Worm (Caenorhabditis elegans) whole organism, young adult: ENCODE results near the gene ZK185.3.

Experiments used
- F49E8.2 ChIP-seq: sonication (generic microtip); optimal IDR thresholded peaks from 3 replicates; lab custom pipeline; 2017; ENCODE audit warnings: missing genetic modification characterization, mild to moderate bottlenecking, missing compliant biosample characterization, antibody characterized with exemption, moderate library complexity; ENCODE audit not compliant: insufficient read depth
- F57C9.4 ChIP-seq: sonication (generic microtip); optimal IDR thresholded peaks from 2 replicates; lab custom pipeline; 2017; ENCODE audit warnings: mild to moderate bottlenecking, missing genetic modification characterization, missing compliant biosample characterization
- K11D2.4 ChIP-seq: fragments of 200-800 bp; sonication (Bioruptor generic); IDR thresholded peaks from 2 replicates; pipeline ENCODE4 v1.3.6; 2022; ENCODE audit warnings: missing genetic modification reagents, missing genetic modification characterization, missing compliant biosample characterization
- Y56A3A.18 ChIP-seq: fragments of 200-800 bp; sonication (Bioruptor generic); IDR thresholded peaks from 2 replicates; pipeline ENCODE4 v1.3.6; 2022; ENCODE audit warnings: missing genetic modification reagents, missing genetic modification characterization, missing compliant biosample characterization
- attf-6 ChIP-seq: fragments of 200-800 bp; sonication (Bioruptor generic); IDR thresholded peaks from 2 replicates; pipeline ENCODE4 v1.3.6; 2022; ENCODE audit warnings: missing genetic modification reagents, missing genetic modification characterization, missing compliant biosample characterization
- bed-1 ChIP-seq: fragments of 200-800 bp; sonication (Bioruptor generic); IDR thresholded peaks from 2 replicates; pipeline ENCODE4 v1.3.6; 2022; ENCODE audit warnings: missing genetic modification reagents, missing genetic modification characterization, missing compliant biosample characterization
- ceh-27 ChIP-seq: fragments of 200-800 bp; sonication (Bioruptor generic); optimal IDR thresholded peaks from 2 replicates; lab custom pipeline; 2018; ENCODE audit warnings: mild to moderate bottlenecking, missing genetic modification characterization, moderate library complexity, missing compliant biosample characterization
- ceh-40 ChIP-seq: fragments of 200-800 bp; sonication (Bioruptor generic); IDR thresholded peaks from 2 replicates; pipeline ENCODE4 v1.3.6; 2022; ENCODE audit warnings: missing genetic modification characterization, missing compliant biosample characterization
- ceh-79 ChIP-seq: sonication (generic microtip); optimal IDR thresholded peaks from 2 replicates; lab custom pipeline; 2017; ENCODE audit warnings: mild to moderate bottlenecking, missing genetic modification characterization, missing compliant biosample characterization
- ceh-91 ChIP-seq: fragments of 200-800 bp; sonication (Bioruptor generic); IDR thresholded peaks from 2 replicates; pipeline ENCODE4 v1.3.6; 2022; ENCODE audit warnings: missing genetic modification reagents, missing genetic modification characterization, missing compliant biosample characterization
- dox-1 ChIP-seq: fragments of 200-800 bp; sonication (Bioruptor generic); IDR thresholded peaks from 2 replicates; pipeline ENCODE4 v1.3.6; 2022; ENCODE audit warnings: missing genetic modification reagents, missing genetic modification characterization, missing compliant biosample characterization
- egl-44 ChIP-seq: fragments of 200-800 bp; sonication (Bioruptor generic); IDR thresholded peaks from 2 replicates; pipeline ENCODE4 v1.3.6; 2022; ENCODE audit warnings: missing genetic modification reagents, missing genetic modification characterization, missing compliant biosample characterization
- egrh-3 ChIP-seq: fragments of 200-800 bp; sonication (Bioruptor generic); IDR thresholded peaks from 2 replicates; pipeline ENCODE4 v1.3.6; 2022; ENCODE audit warnings: missing genetic modification reagents, missing genetic modification characterization, missing compliant biosample characterization
- ekl-4 ChIP-seq: fragments of 200-800 bp; sonication (Bioruptor generic); IDR thresholded peaks from 2 replicates; pipeline ENCODE4 v1.3.6; 2022; ENCODE audit warnings: missing genetic modification reagents, missing genetic modification characterization, missing compliant biosample characterization
- gei-17 ChIP-seq: fragments of 200-800 bp; sonication (Bioruptor generic); optimal IDR thresholded peaks from 2 replicates; lab custom pipeline; 2018; ENCODE audit warnings: mild to moderate bottlenecking, missing genetic modification characterization, missing compliant biosample characterization
- lin-26 ChIP-seq: fragments of 200-800 bp; sonication (Bioruptor generic); IDR thresholded peaks from 2 replicates; pipeline ENCODE4 v1.3.6; 2022; ENCODE audit warnings: missing genetic modification reagents, missing genetic modification characterization, missing compliant biosample characterization
- lin-40 ChIP-seq: sonication (generic microtip); optimal IDR thresholded peaks from 2 replicates; lab custom pipeline; 2016; ENCODE audit warnings: missing genetic modification characterization, mild to moderate bottlenecking, missing compliant biosample characterization, missing genotype, missing genetic modification reagents
- lir-1 ChIP-seq: fragments of 200-800 bp; sonication (Bioruptor generic); conservative IDR thresholded peaks from 2 replicates; pipeline ENCODE4 v1.3.6; 2022; ENCODE audit warnings: missing genetic modification reagents, missing genetic modification characterization, missing compliant biosample characterization
- madf-3 ChIP-seq: fragments of 200-800 bp; sonication (Bioruptor generic); IDR thresholded peaks from 2 replicates; pipeline ENCODE4 v1.3.6; 2022; ENCODE audit warnings: missing genetic modification reagents, missing genetic modification characterization, missing compliant biosample characterization
- nfya-1 ChIP-seq: sonication (generic microtip); optimal IDR thresholded peaks from 2 replicates; lab custom pipeline; 2017; ENCODE audit warnings: antibody characterized with exemption, missing compliant biosample characterization, missing genetic modification characterization, borderline replicate concordance; ENCODE audit not compliant: insufficient read depth
- nhr-80 ChIP-seq: sonication (generic microtip); optimal IDR thresholded peaks from 2 replicates; lab custom pipeline; 2016; ENCODE audit warnings: missing genetic modification characterization, missing compliant biosample characterization
- rec-8 ChIP-seq, 2 experiments: sonication (generic microtip); optimal IDR thresholded peaks; 2 replicates each; lab custom pipeline; 2016; ENCODE audit warnings: mild to moderate bottlenecking in 2 of 2, missing genetic modification characterization in 2 of 2, missing genetic modification reagents in 2 of 2, missing genotype in 2 of 2, missing biosample characterization in 1 of 2, missing compliant biosample characterization in 1 of 2, moderate library complexity in 1 of 2
- somi-1 ChIP-seq: fragments of 200-800 bp; sonication (Bioruptor generic); optimal IDR thresholded peaks from 2 replicates; lab custom pipeline; 2018; ENCODE audit warnings: mild to moderate bottlenecking, missing genetic modification characterization, missing compliant biosample characterization
- sptf-2 ChIP-seq: fragments of 200-800 bp; sonication (Bioruptor generic); optimal IDR thresholded peaks from 2 replicates; lab custom pipeline; 2018; ENCODE audit warnings: mild to moderate bottlenecking, missing genetic modification characterization, missing compliant biosample characterization
- xnd-1 ChIP-seq: sonication (generic microtip); optimal IDR thresholded peaks from 2 replicates; lab custom pipeline; 2016; ENCODE audit warnings: missing genotype, missing genetic modification reagents, missing genetic modification characterization, missing compliant biosample characterization
- zfh-2 ChIP-seq: fragments of 200-800 bp; sonication (Bioruptor generic); conservative IDR thresholded peaks from 2 replicates; pipeline ENCODE4 v1.3.6; 2022; ENCODE audit warnings: missing genetic modification reagents, missing genetic modification characterization, missing compliant biosample characterization
- ztf-25 ChIP-seq: fragments of 200-800 bp; sonication (Bioruptor generic); IDR thresholded peaks from 2 replicates; pipeline ENCODE4 v1.3.6; 2022; ENCODE audit warnings: missing genetic modification reagents, missing genetic modification characterization, missing compliant biosample characterization
- ztf-26 ChIP-seq: sonication (generic microtip); optimal IDR thresholded peaks from 2 replicates; lab custom pipeline; 2017; ENCODE audit warnings: missing genetic modification characterization, missing compliant biosample characterization
- ztf-6 ChIP-seq: fragments of 200-800 bp; sonication (Bioruptor generic); IDR thresholded peaks from 2 replicates; pipeline ENCODE4 v1.3.6; 2022; ENCODE audit warnings: missing genetic modification reagents, missing genetic modification characterization, missing compliant biosample characterization

The ZK185.3 gene

DNA sequence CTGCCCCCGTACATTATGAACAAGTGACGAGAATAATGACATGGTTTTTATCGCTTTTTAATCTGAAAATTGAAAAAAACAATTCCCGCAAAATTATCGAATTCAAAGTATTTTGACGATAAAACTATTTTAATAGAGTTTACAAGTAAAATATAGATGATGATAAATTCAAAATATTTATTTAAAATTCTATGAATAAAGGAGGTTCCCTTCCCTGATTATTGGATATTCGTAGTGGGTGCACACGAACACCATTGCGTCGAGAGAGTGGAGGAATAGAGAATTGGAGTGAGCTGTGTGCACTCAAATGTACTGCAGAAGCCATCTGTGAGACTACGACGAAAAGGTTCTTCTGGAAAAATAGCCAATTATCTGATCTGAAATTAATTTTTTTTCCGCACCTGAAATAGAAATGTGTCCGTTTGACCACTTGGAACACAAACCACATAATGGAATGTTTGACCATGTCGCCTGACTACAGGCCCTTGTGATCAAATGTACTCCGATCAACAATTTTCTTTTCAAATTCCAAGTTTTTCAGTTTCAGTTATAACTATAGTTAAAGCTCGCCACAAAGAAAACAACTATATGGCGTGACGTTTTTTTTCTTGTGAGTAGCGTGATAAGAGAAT, 18.9 kb downstream of the ZK185.3 start, which contains the start of the genes rfth-1 and ZK180.8 (continued):
- no peak for TF ChIP-seq bed-1 (GFP tag; lab: Robert Waterston, UW)
- TF ChIP-seq, all 124 proteins: peak for 21

- TF ChIP-seq somi-1 (GFP tag; lab: Kevin White, UChicago) = no peak
- peak; percentile 50; the same call in 1 of the 2 replicates for TF ChIP-seq zfh-2 (GFP tag; lab: Robert Waterston, UW)
- peak; percentile 10; the same call in 1 of the 2 replicates for TF ChIP-seq dox-1
Measured at ce11 chrIV:4506637-4507036, 23.6 kb downstream of the ZK185.3 start, which contains the start of gene gbb-2. Gene gbb-2 (minus strand): TSS chrIV:4506748.

DNA sequence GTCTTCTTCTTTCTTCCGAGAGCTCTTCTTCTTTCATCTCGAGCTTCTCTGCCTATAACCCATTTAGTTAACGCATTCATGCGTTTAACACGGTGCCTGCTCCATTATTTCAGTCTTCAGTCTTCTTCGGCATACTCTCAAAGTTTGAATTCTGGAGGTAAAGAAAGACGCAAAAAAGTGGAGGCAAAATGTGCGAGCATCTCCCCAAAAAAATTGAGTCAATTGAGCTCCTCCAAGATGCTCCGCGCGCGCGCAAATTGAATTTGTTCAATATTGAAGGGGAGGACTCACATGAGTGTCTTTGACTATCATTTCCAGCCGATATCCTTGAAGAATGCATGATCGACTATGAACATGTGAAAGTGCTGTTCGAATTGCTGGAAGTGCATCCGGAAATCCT, 25.2 kb downstream of the ZK185.3 start:
- TF ChIP-seq lin-26 (GFP tag; lab: Robert Waterston, UW) (no peak), F57C9.4 (no peak), ceh-40 (GFP tag; lab: Robert Waterston, UW) (no peak), madf-3 (GFP tag; lab: Robert Waterston, UW) (no peak)

DNA sequence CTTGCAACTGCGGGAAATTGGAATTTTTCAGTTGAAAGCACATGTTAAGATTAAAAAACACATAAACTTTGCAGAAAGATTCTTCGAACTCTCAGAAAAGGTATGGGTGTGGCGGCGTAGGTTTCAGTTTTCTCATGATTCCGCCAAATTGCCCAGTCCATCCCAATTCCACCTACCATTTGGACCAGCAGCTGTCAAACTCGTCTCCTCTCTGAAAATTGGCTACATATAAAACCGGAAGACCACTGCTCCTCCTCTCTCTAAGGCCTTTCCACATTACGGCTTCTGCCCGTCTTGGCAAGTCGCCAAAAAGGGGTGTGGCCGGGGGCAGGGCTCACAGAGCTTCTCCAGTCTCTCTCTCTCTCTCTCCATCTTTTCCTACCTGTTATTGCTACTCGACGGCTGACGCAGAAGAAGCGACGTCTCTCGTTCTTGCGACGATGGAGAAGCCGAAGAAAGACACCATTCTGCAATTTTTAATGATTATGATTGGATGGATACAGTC, 40.0 kb downstream of the ZK185.3 start, which contains the start of gene ZK180.7:
TSS of gene ZK180.7 (plus strand) at position 395 of the 505 bp plus-strand sequence.
- no peak for TF ChIP-seq dox-1
- peak; percentile 76 for TF ChIP-seq zfh-2 (GFP tag; lab: Robert Waterston, UW)
- no peak for TF ChIP-seq ztf-25
- TF ChIP-seq nhr-80 (tag; lab: Kevin White, UChicago) = no peak
- TF ChIP-seq lin-40 (tag; lab: Kevin White, UChicago) = no peak
- no peak for TF ChIP-seq ceh-91 (GFP tag; lab: Robert Waterston, UW)
- TF ChIP-seq K11D2.4 = no peak
- no peak for TF ChIP-seq ceh-27
- peak; percentile 21; the same call in 1 of the 2 replicates for TF ChIP-seq egrh-3 (GFP tag; lab: Robert Waterston, UW)
- no peak for TF ChIP-seq somi-1 (GFP tag; lab: Kevin White, UChicago)
- no peak for TF ChIP-seq egl-44 (GFP tag; lab: Robert Waterston, UW)
- TF ChIP-seq madf-3 (GFP tag; lab: Robert Waterston, UW) = no peak
- no peak for TF ChIP-seq rec-8 (tag; optimal IDR thresholded peaks at IDR 0.05; lab: Kevin White, UChicago)
- no peak for TF ChIP-seq ztf-26 (tag; lab: Kevin White, UChicago)
- TF ChIP-seq ztf-6 (GFP tag; lab: Robert Waterston, UW) = no peak
- TF ChIP-seq F49E8.2 (tag; lab: Kevin White, UChicago) = no peak

ce11 chrIV:4486738-4487137, 43.5 kb downstream of the ZK185.3 start, which contains the start of gene trx-3:
Gene trx-3 (plus strand): TSS chrIV:4487028.
- no peak for TF ChIP-seq nfya-1 (tag; lab: Kevin White, UChicago)
- no peak for TF ChIP-seq ztf-26 (tag; lab: Kevin White, UChicago)
- no peak for TF ChIP-seq ekl-4
- TF ChIP-seq nhr-80 (tag; lab: Kevin White, UChicago) = peak; percentile 53
- no peak for TF ChIP-seq Y56A3A.18 (GFP tag; lab: Robert Waterston, UW)

DNA sequence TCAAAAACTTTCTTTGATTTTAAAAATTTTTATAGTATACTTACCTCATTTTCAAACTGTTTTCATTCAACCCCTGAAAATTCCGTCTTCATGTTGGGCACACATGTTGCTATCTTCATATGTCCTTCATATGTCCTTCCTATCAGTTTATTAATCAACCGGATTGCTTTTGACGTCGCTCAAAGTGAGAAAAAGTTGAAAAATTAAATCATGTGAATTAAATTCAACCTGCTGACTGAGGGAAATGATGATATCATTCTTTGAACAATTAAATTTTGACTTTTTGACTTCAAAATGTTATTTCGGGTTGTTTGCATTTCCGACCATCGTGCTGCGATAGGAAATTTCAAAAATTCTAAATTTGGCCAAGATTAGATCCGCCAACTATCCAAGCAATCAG, 45.7 kb downstream of the ZK185.3 start:
- TF ChIP-seq ceh-79 (tag; lab: Kevin White, UChicago) = no peak
- TF ChIP-seq xnd-1 (tag; lab: Kevin White, UChicago) = no peak
- TF ChIP-seq attf-6 (GFP tag; lab: Robert Waterston, UW) = no peak
- TF ChIP-seq nhr-80 (tag; lab: Kevin White, UChicago) = peak; percentile 57
- no peak for TF ChIP-seq gei-17 (GFP tag; lab: Kevin White, UChicago)
- TF ChIP-seq lir-1 (GFP tag; lab: Robert Waterston, UW) = no peak
- no peak for TF ChIP-seq sptf-2 (GFP tag; lab: Kevin White, UChicago)
